Fruit fly (Drosophila melanogaster) whole organism, prepupa: ENCODE data around the gene CG14440.

Source experiments
- Blimp-1 ChIP-seq: fragments of 200-800 bp; sonication (Bioruptor generic); optimal IDR thresholded peaks from 3 replicates; lab custom pipeline; 2017; ENCODE audit warnings: missing biosample characterization, missing genetic modification characterization, mild to moderate bottlenecking, moderate library complexity, missing genetic modification reagents
- CG10631 ChIP-seq: fragments of 200-800 bp; sonication (Bioruptor generic); optimal IDR thresholded peaks from 2 replicates; lab custom pipeline; 2016; ENCODE audit warnings: missing biosample characterization, missing genetic modification characterization
- CG10669 ChIP-seq: fragments of 200-800 bp; sonication (Bioruptor generic); optimal IDR thresholded peaks from 3 replicates; lab custom pipeline; 2018; ENCODE audit warnings: missing biosample characterization, mild to moderate bottlenecking, missing genetic modification characterization, moderate library complexity
- CG11902 ChIP-seq: fragments of 200-800 bp; sonication (Bioruptor generic); optimal IDR thresholded peaks from 3 replicates; lab custom pipeline; 2016; ENCODE audit warnings: missing biosample characterization, missing genetic modification characterization
- CG15336 ChIP-seq: fragments of 200-800 bp; sonication (Bioruptor generic); IDR thresholded peaks from 2 replicates; pipeline ENCODE4 v1.3.6; 2022; ENCODE audit warnings: missing biosample characterization, missing genetic modification characterization
- CG1621 ChIP-seq: fragments of 200-800 bp; sonication (Bioruptor generic); optimal IDR thresholded peaks from 3 replicates; lab custom pipeline; 2018; ENCODE audit warnings: missing biosample characterization, mild to moderate bottlenecking, missing genetic modification characterization
- CG3032 ChIP-seq: fragments of 200-800 bp; optimal IDR thresholded peaks from 2 replicates; lab custom pipeline; 2019; ENCODE audit warnings: missing biosample characterization, mild to moderate bottlenecking, missing genetic modification characterization, moderate library complexity
- CG31627 ChIP-seq: fragments of 200-800 bp; sonication (Bioruptor generic); optimal IDR thresholded peaks from 3 replicates; lab custom pipeline; 2016; ENCODE audit warnings: missing biosample characterization, missing genetic modification characterization
- CG32006 ChIP-seq: fragments of 200-800 bp; sonication (Bioruptor generic); optimal IDR thresholded peaks from 3 replicates; lab custom pipeline; 2017; ENCODE audit warnings: missing biosample characterization, mild to moderate bottlenecking, missing genetic modification characterization
- CG34406 ChIP-seq: fragments of 200-800 bp; sonication (Bioruptor generic); optimal IDR thresholded peaks from 3 replicates; lab custom pipeline; 2016; ENCODE audit warnings: missing biosample characterization, missing genetic modification characterization
- CG3919 ChIP-seq: fragments of 200-800 bp; sonication (Bioruptor generic); optimal IDR thresholded peaks from 3 replicates; lab custom pipeline; 2016; ENCODE audit warnings: missing biosample characterization, missing genetic modification characterization
- CG6163 ChIP-seq: fragments of 200-800 bp; sonication (Bioruptor generic); IDR thresholded peaks from 3 replicates; pipeline ENCODE4 v1.3.6; 2022; ENCODE audit warnings: missing biosample characterization, missing genetic modification characterization
- CG6276 ChIP-seq: fragments of 200-800 bp; sonication (Bioruptor generic); optimal IDR thresholded peaks from 2 replicates; lab custom pipeline; 2017; ENCODE audit warnings: missing biosample characterization, mild to moderate bottlenecking, missing genetic modification characterization
- CG6792 ChIP-seq: fragments of 200-800 bp; sonication (Bioruptor generic); optimal IDR thresholded peaks from 3 replicates; lab custom pipeline; 2016; ENCODE audit warnings: missing biosample characterization, missing genetic modification characterization
- CG6854 ChIP-seq: fragments of 200-800 bp; sonication (Bioruptor generic); optimal IDR thresholded peaks from 2 replicates; lab custom pipeline; 2017; ENCODE audit warnings: missing biosample characterization, mild to moderate bottlenecking, missing genetic modification characterization
- CG7368 ChIP-seq: fragments of 200-800 bp; sonication (Bioruptor generic); optimal IDR thresholded peaks from 3 replicates; lab custom pipeline; 2016; ENCODE audit warnings: missing biosample characterization, missing genetic modification characterization
- CG8119 ChIP-seq: fragments of 200-800 bp; sonication (Bioruptor generic); IDR thresholded peaks from 3 replicates; pipeline ENCODE4 v1.3.6; 2022; ENCODE audit warnings: missing biosample characterization, missing genetic modification characterization
- CG8632 ChIP-seq: fragments of 200-800 bp; sonication (Bioruptor generic); optimal IDR thresholded peaks from 3 replicates; lab custom pipeline; 2016; ENCODE audit warnings: missing biosample characterization, missing genetic modification characterization
- CG9139 ChIP-seq: fragments of 200-800 bp; sonication (Bioruptor generic); optimal IDR thresholded peaks from 3 replicates; lab custom pipeline; 2017; ENCODE audit warnings: missing biosample characterization, mild to moderate bottlenecking, missing genetic modification characterization
- Eip78C ChIP-seq: fragments of 200-800 bp; sonication (Bioruptor generic); peaks from one replicate; lab custom pipeline; 2016; ENCODE audit warnings: missing biosample characterization, missing genetic modification characterization
- Eip93F ChIP-seq: fragments of 200-800 bp; sonication (Bioruptor generic); optimal IDR thresholded peaks from 2 replicates; lab custom pipeline; 2016; ENCODE audit warnings: missing biosample characterization, mild to moderate bottlenecking, missing genetic modification characterization
- Ets21C ChIP-seq: fragments of 200-800 bp; sonication (Bioruptor generic); optimal IDR thresholded peaks from 3 replicates; lab custom pipeline; 2016; ENCODE audit warnings: missing biosample characterization, missing genetic modification characterization
- Ets96B ChIP-seq: fragments of 200-800 bp; optimal IDR thresholded peaks from 2 replicates; lab custom pipeline; 2019; ENCODE audit warnings: missing biosample characterization, mild to moderate bottlenecking, missing genetic modification characterization, moderate library complexity
- Gug ChIP-seq: fragments of 200-800 bp; sonication (Bioruptor generic); IDR thresholded peaks from 2 replicates; pipeline ENCODE4 v1.3.6; 2022; ENCODE audit warnings: missing biosample characterization, missing genetic modification characterization
- Hr39 ChIP-seq: fragments of 200-800 bp; sonication (Bioruptor generic); optimal IDR thresholded peaks from 2 replicates; lab custom pipeline; 2016; ENCODE audit warnings: missing biosample characterization, missing genetic modification characterization
- Lpt ChIP-seq: fragments of 200-800 bp; sonication (Bioruptor generic); optimal IDR thresholded peaks from 3 replicates; lab custom pipeline; 2016; ENCODE audit warnings: missing biosample characterization, missing genetic modification characterization
- OdsH ChIP-seq: fragments of 200-800 bp; sonication (Bioruptor generic); optimal IDR thresholded peaks from 3 replicates; lab custom pipeline; 2016; ENCODE audit warnings: missing biosample characterization, missing genetic modification characterization
- Smox ChIP-seq: fragments of 200-800 bp; sonication (Bioruptor generic); optimal IDR thresholded peaks from 3 replicates; lab custom pipeline; 2016; ENCODE audit warnings: missing biosample characterization, missing genetic modification characterization
- Sox102F ChIP-seq: fragments of 200-800 bp; sonication (Bioruptor generic); optimal IDR thresholded peaks from 2 replicates; lab custom pipeline; 2016; ENCODE audit warnings: missing biosample characterization, mild to moderate bottlenecking, missing genetic modification characterization
- Sox14 ChIP-seq: fragments of 200-800 bp; sonication (Bioruptor generic); optimal IDR thresholded peaks from 3 replicates; lab custom pipeline; 2016; ENCODE audit warnings: missing biosample characterization, missing genetic modification characterization
- Sox15 ChIP-seq: fragments of 200-800 bp; sonication (Bioruptor generic); optimal IDR thresholded peaks from 3 replicates; lab custom pipeline; 2016; ENCODE audit warnings: missing biosample characterization, missing genetic modification characterization
- achi ChIP-seq: fragments of 200-800 bp; sonication (Bioruptor generic); optimal IDR thresholded peaks from 3 replicates; lab custom pipeline; 2016; ENCODE audit warnings: missing biosample characterization, missing genetic modification characterization
- acj6 ChIP-seq: fragments of 200-800 bp; sonication (Bioruptor generic); optimal IDR thresholded peaks from 3 replicates; lab custom pipeline; 2016; ENCODE audit warnings: missing biosample characterization, missing genetic modification characterization
- cyc ChIP-seq: fragments of 200-800 bp; sonication (Bioruptor generic); optimal IDR thresholded peaks from 3 replicates; lab custom pipeline; 2016; ENCODE audit warnings: missing biosample characterization, missing genetic modification characterization
- dac ChIP-seq: fragments of 200-800 bp; sonication (Bioruptor generic); optimal IDR thresholded peaks from 2 replicates; lab custom pipeline; 2017; ENCODE audit warnings: missing biosample characterization, mild to moderate bottlenecking, missing genetic modification characterization
- dsx ChIP-seq: fragments of 200-800 bp; optimal IDR thresholded peaks from 3 replicates; lab custom pipeline; 2019; ENCODE audit warnings: missing biosample characterization, mild to moderate bottlenecking, missing genetic modification characterization, moderate library complexity; ENCODE audit not compliant: poor library complexity, severe bottlenecking
- eg ChIP-seq: fragments of 200-800 bp; sonication (Bioruptor generic); IDR thresholded peaks from 3 replicates; pipeline ENCODE4 v1.3.6; 2022; ENCODE audit warnings: missing biosample characterization, missing genetic modification characterization
- esn ChIP-seq: fragments of 200-800 bp; sonication (Bioruptor generic); optimal IDR thresholded peaks from 2 replicates; lab custom pipeline; 2016; ENCODE audit warnings: missing biosample characterization, mild to moderate bottlenecking, missing genetic modification characterization, moderate library complexity
- fd59A ChIP-seq: fragments of 200-800 bp; sonication (Bioruptor generic); optimal IDR thresholded peaks from 2 replicates; lab custom pipeline; 2017; ENCODE audit warnings: missing biosample characterization, mild to moderate bottlenecking, missing genetic modification characterization, missing genetic modification reagents
- fd85E ChIP-seq: fragments of 200-800 bp; sonication (Bioruptor generic); optimal IDR thresholded peaks from 3 replicates; lab custom pipeline; 2016; ENCODE audit warnings: missing biosample characterization, missing genetic modification characterization
- fkh ChIP-seq: fragments of 200-800 bp; sonication (Bioruptor generic); optimal IDR thresholded peaks from 3 replicates; lab custom pipeline; 2017; ENCODE audit warnings: missing biosample characterization, mild to moderate bottlenecking, missing genetic modification characterization, moderate library complexity
- lz ChIP-seq: fragments of 200-800 bp; sonication (Bioruptor generic); optimal IDR thresholded peaks from 3 replicates; lab custom pipeline; 2016; ENCODE audit warnings: missing biosample characterization, missing genetic modification characterization
- net ChIP-seq: fragments of 200-800 bp; sonication (Bioruptor generic); optimal IDR thresholded peaks from 3 replicates; lab custom pipeline; 2016; ENCODE audit warnings: missing biosample characterization, missing genetic modification characterization
- pdm3 ChIP-seq: fragments of 200-800 bp; sonication (Bioruptor generic); optimal IDR thresholded peaks from 3 replicates; lab custom pipeline; 2016; ENCODE audit warnings: missing biosample characterization, missing genetic modification characterization
- salr ChIP-seq, 2 experiments: fragments of 200-800 bp; sonication (Bioruptor generic); optimal IDR thresholded peaks; 3 replicates each; lab custom pipeline; 2016 to 2018; ENCODE audit warnings: missing biosample characterization in 2 of 2, missing genetic modification characterization in 2 of 2, mild to moderate bottlenecking in 1 of 2
- ss ChIP-seq, 2 experiments: fragments of 200-800 bp; sonication (Bioruptor generic); optimal IDR thresholded peaks; 2 replicates in 1 of 2; 3 replicates in 1 of 2; lab custom pipeline; 2017 to 2018; ENCODE audit warnings: mild to moderate bottlenecking in 2 of 2, missing biosample characterization in 2 of 2, missing genetic modification characterization in 2 of 2, moderate library complexity in 1 of 2
- svp ChIP-seq: fragments of 200-800 bp; sonication (Bioruptor generic); peaks from one replicate; lab custom pipeline; 2016; ENCODE audit warnings: missing biosample characterization, missing genetic modification characterization
- topi ChIP-seq: fragments of 200-800 bp; sonication (Bioruptor generic); optimal IDR thresholded peaks from 3 replicates; lab custom pipeline; 2016; ENCODE audit warnings: missing biosample characterization, missing genetic modification characterization
- vri ChIP-seq: fragments of 200-800 bp; sonication (Bioruptor generic); optimal IDR thresholded peaks from 3 replicates; lab custom pipeline; 2016; ENCODE audit warnings: missing biosample characterization, mild to moderate bottlenecking, missing genetic modification characterization

CG14440 gene

dm6 chrX:6696467-6696866, 1.9 kb downstream of the CG14440 start (continued):
- TF ChIP-seq fkh (GFP tag; lab: Kevin White, UChicago) (no peak), CG6163 (peak; percentile 82), dsx (peak; percentile 68), Sox14 (GFP tag; lab: Kevin White, UChicago) (peak; percentile 79), achi (GFP tag; lab: Kevin White, UChicago) (peak; percentile 73), esn (GFP tag; lab: Kevin White, UChicago) (peak; percentile 86), Eip93F (GFP tag; lab: Kevin White, UChicago) (peak; percentile 44), fd59A (GFP tag; lab: Kevin White, UChicago) (peak; percentile 68), ss (GFP tag; optimal IDR thresholded peaks at IDR 0.05; lab: Kevin White, UChicago) (peak; percentile 73 to 83), OdsH (GFP tag; lab: Kevin White, UChicago) (peak; percentile 80), Sox15 (GFP tag; lab: Kevin White, UChicago) (peak; percentile 50), net (peak; percentile 76), salr (GFP tag; optimal IDR thresholded peaks at IDR 0.05; lab: Kevin White, UChicago) (peak; percentile 25 to 33), CG6792 (peak; percentile 84), CG7368 (GFP tag; lab: Kevin White, UChicago) (peak; percentile 67)

- TF ChIP-seq Sox102F (GFP tag; lab: Kevin White, UChicago) = no peak
- peak; percentile 20 for TF ChIP-seq CG8632 (GFP tag; lab: Kevin White, UChicago)
- peak; percentile 40 for TF ChIP-seq achi (GFP tag; lab: Kevin White, UChicago)
- TF ChIP-seq CG11902 (GFP tag; lab: Kevin White, UChicago) = no peak
- no peak for TF ChIP-seq CG7368 (GFP tag; lab: Kevin White, UChicago)
- no peak for TF ChIP-seq Sox14 (GFP tag; lab: Kevin White, UChicago)
- no peak for TF ChIP-seq fkh (GFP tag; lab: Kevin White, UChicago)
- TF ChIP-seq CG15336 = no peak
- peak; percentile 24 for TF ChIP-seq cyc (GFP tag; lab: Kevin White, UChicago)
- TF ChIP-seq CG10631 (GFP tag; lab: Kevin White, UChicago) = peak; percentile 27
- peak; percentile 47 for TF ChIP-seq Hr39 (GFP tag; lab: Kevin White, UChicago)
- TF ChIP-seq dsx = no peak
- TF ChIP-seq fd85E (GFP tag; lab: Kevin White, UChicago) = no peak
- TF ChIP-seq acj6 = no peak
- peak; percentile 76 for TF ChIP-seq svp (GFP tag; lab: Kevin White, UChicago)
- TF ChIP-seq OdsH (GFP tag; lab: Kevin White, UChicago) = no peak
- no peak for TF ChIP-seq Gug (GFP tag; lab: Robert Waterston, UW)
- TF ChIP-seq Lpt (GFP tag; lab: Kevin White, UChicago) = no peak
- TF ChIP-seq ss (GFP tag; optimal IDR thresholded peaks at IDR 0.05; lab: Kevin White, UChicago) = no peak
- TF ChIP-seq CG9139 (GFP tag; lab: Kevin White, UChicago) = no peak
- no peak for TF ChIP-seq Blimp-1
- TF ChIP-seq CG6163 = no peak; the same call in 2 of the 3 replicates
- TF ChIP-seq CG31627 (GFP tag; lab: Kevin White, UChicago) = peak; percentile 44
- no peak for TF ChIP-seq dac (GFP tag; lab: Kevin White, UChicago)
- TF ChIP-seq fd59A (GFP tag; lab: Kevin White, UChicago) = no peak
- TF ChIP-seq pdm3 (GFP tag; lab: Kevin White, UChicago) = peak; percentile 25
- peak; percentile 40 for TF ChIP-seq Ets21C (GFP tag; lab: Kevin White, UChicago)
- peak; percentile 30 for TF ChIP-seq CG3919 (GFP tag; lab: Kevin White, UChicago)
- TF ChIP-seq vri = no peak
- TF ChIP-seq topi (GFP tag; lab: Kevin White, UChicago) = peak; percentile 44
- TF ChIP-seq Smox (GFP tag; lab: Kevin White, UChicago) = peak; percentile 52
- TF ChIP-seq Sox15 (GFP tag; lab: Kevin White, UChicago) = peak; percentile 14
- TF ChIP-seq CG10669 (GFP tag; lab: Kevin White, UChicago) = no peak
- TF ChIP-seq CG6854 = no peak
- peak; percentile 18 for TF ChIP-seq CG32006
- no peak for TF ChIP-seq CG34406
- TF ChIP-seq CG8119 (GFP tag; lab: Robert Waterston, UW) = no peak
- peak; percentile 47 for TF ChIP-seq Eip78C (GFP tag; lab: Kevin White, UChicago)
- no peak for TF ChIP-seq CG6276
- TF ChIP-seq CG3032 (tag; lab: Kevin White, UChicago) = peak; percentile 12
- no peak for TF ChIP-seq Eip93F (GFP tag; lab: Kevin White, UChicago)
- peak; percentile 60 for TF ChIP-seq lz (GFP tag; lab: Kevin White, UChicago)
- no peak for TF ChIP-seq Ets96B (tag; lab: Kevin White, UChicago)
- TF ChIP-seq CG1621 = no peak
- peak; percentile 59 for TF ChIP-seq eg (GFP tag; lab: Robert Waterston, UW)
These were observed 3.4 kb downstream of the CG14440 start, which contains the start of gene CG14442 for dm6 chrX:6694979-6695388. Gene CG14442, minus strand, starts transcription at chrX:6695007.
